Worm (Caenorhabditis elegans) whole organism, L4 larva: Measurements from ENCODE around the gene cyk-4.

Experiments used
- F10B5.3 ChIP-seq: sonication (generic microtip); optimal IDR thresholded peaks from 2 replicates; lab custom pipeline; 2016; ENCODE audit warnings: mild to moderate bottlenecking, missing genetic modification characterization, missing compliant biosample characterization
- F37D6.2 ChIP-seq: sonication (generic microtip); optimal IDR thresholded peaks from 2 replicates; lab custom pipeline; 2016; ENCODE audit warnings: mild to moderate bottlenecking, missing genetic modification characterization, missing compliant biosample characterization
- Y5F2A.4 ChIP-seq: fragments of 200-800 bp; sonication (Bioruptor generic); optimal IDR thresholded peaks from 2 replicates; lab custom pipeline; 2018; ENCODE audit warnings: mild to moderate bottlenecking, missing genetic modification characterization, missing compliant biosample characterization
- Y75B8A.6 ChIP-seq: fragments of 200-800 bp; sonication (Bioruptor generic); IDR thresholded peaks from 2 replicates; pipeline ENCODE4 v1.3.6; 2022; ENCODE audit warnings: missing genetic modification reagents, missing genetic modification characterization, missing compliant biosample characterization
- aha-1 ChIP-seq: fragments of 150-350 bp; peaks from one replicate; lab custom pipeline; 2014; ENCODE audit warnings: missing biosample characterization, missing genetic modification characterization
- arid-1 ChIP-seq: fragments of 200-800 bp; sonication (Bioruptor generic); conservative IDR thresholded peaks from 2 replicates; pipeline ENCODE4 v1.3.6; 2022; ENCODE audit warnings: missing genetic modification reagents, missing genetic modification characterization, missing compliant biosample characterization
- ceh-28 ChIP-seq: fragments of 150-350 bp; optimal IDR thresholded peaks from 2 replicates; lab custom pipeline; 2014; ENCODE audit warnings: missing biosample characterization, missing genetic modification reagents, missing genetic modification characterization
- ceh-32 ChIP-seq: sonication (generic microtip); optimal IDR thresholded peaks from 2 replicates; lab custom pipeline; 2016; ENCODE audit warnings: mild to moderate bottlenecking, missing genetic modification characterization, missing compliant biosample characterization; ENCODE audit not compliant: poor library complexity
- ceh-62 ChIP-seq: sonication (generic microtip); optimal IDR thresholded peaks from 2 replicates; lab custom pipeline; 2017; ENCODE audit warnings: missing biosample characterization, missing genetic modification characterization
- ctbp-1 ChIP-seq: fragments of 200-800 bp; sonication (Bioruptor generic); IDR thresholded peaks from 2 replicates; pipeline ENCODE4 v1.3.6; 2022; ENCODE audit warnings: missing genetic modification reagents, missing genetic modification characterization, missing compliant biosample characterization
- daf-16 ChIP-seq, 3 experiments: sonication (generic microtip); optimal IDR thresholded peaks; 2 replicates each; lab custom pipeline; 2016 to 2017; ENCODE audit warnings: missing genetic modification characterization in 3 of 3, missing genetic modification reagents in 3 of 3, mild to moderate bottlenecking in 2 of 3, missing compliant biosample characterization in 2 of 3, missing biosample characterization in 1 of 3, moderate library complexity in 1 of 3
- dmd-8 ChIP-seq: fragments of 200-800 bp; sonication (Bioruptor generic); IDR thresholded peaks from 2 replicates; pipeline ENCODE4 v1.3.6; 2022; ENCODE audit warnings: missing genetic modification characterization, missing compliant biosample characterization
- dmd-9 ChIP-seq: fragments of 200-800 bp; sonication (Bioruptor generic); IDR thresholded peaks from 2 replicates; pipeline ENCODE4 v1.3.6; 2022; ENCODE audit warnings: missing genetic modification reagents, missing genetic modification characterization, missing compliant biosample characterization
- dve-1 ChIP-seq: sonication (generic microtip); optimal IDR thresholded peaks from 2 replicates; lab custom pipeline; 2017; ENCODE audit warnings: antibody characterized with exemption, mild to moderate bottlenecking, missing genetic modification characterization, missing compliant biosample characterization; ENCODE audit not compliant: insufficient read depth
- egl-27 ChIP-seq: sonication (generic microtip); optimal IDR thresholded peaks from 3 replicates; lab custom pipeline; 2017; ENCODE audit warnings: missing biosample characterization, missing genetic modification reagents, missing genetic modification characterization
- egl-43 ChIP-seq: fragments of 200-800 bp; sonication (Bioruptor generic); IDR thresholded peaks from 2 replicates; pipeline ENCODE4 v1.3.6; 2022; ENCODE audit warnings: missing genetic modification reagents, missing genetic modification characterization, missing compliant biosample characterization
- fos-1 ChIP-seq: fragments of 150-350 bp; optimal IDR thresholded peaks from 2 replicates; lab custom pipeline; 2014; ENCODE audit warnings: missing biosample characterization, missing genetic modification characterization
- gei-8 ChIP-seq: fragments of 200-800 bp; sonication (Bioruptor generic); optimal IDR thresholded peaks from 2 replicates; lab custom pipeline; 2018; ENCODE audit warnings: mild to moderate bottlenecking, missing genetic modification characterization, missing compliant biosample characterization
- hif-1 ChIP-seq, 2 experiments: sonication (generic microtip); optimal IDR thresholded peaks; 2 replicates each; lab custom pipeline; 2016 to 2017; ENCODE audit warnings: missing compliant biosample characterization in 2 of 2, missing genetic modification characterization in 2 of 2, missing genetic modification reagents in 2 of 2, missing genotype in 2 of 2, mild to moderate bottlenecking in 1 of 2
- hlh-11 ChIP-seq: fragments of 200-800 bp; sonication (Bioruptor generic); optimal IDR thresholded peaks from 2 replicates; lab custom pipeline; 2018; ENCODE audit warnings: mild to moderate bottlenecking, missing genetic modification characterization, missing compliant biosample characterization
- lsy-2 ChIP-seq, 2 experiments: fragments of 150-350 bp in 1 of 2; sonication (generic microtip) in 1 of 2; optimal IDR thresholded peaks; 2 replicates each; lab custom pipeline; 2014 to 2017; ENCODE audit warnings: missing biosample characterization in 2 of 2, missing genetic modification characterization in 2 of 2
- mdl-1 ChIP-seq, 2 experiments: fragments of 150-350 bp in 1 of 2; sonication (generic microtip) in 1 of 2; optimal IDR thresholded peaks; 2 replicates each; lab custom pipeline; 2014 to 2017; ENCODE audit warnings: missing biosample characterization in 2 of 2, missing genetic modification characterization in 2 of 2
- mdt-29 ChIP-seq: fragments of 200-800 bp; sonication (Bioruptor generic); IDR thresholded peaks from 2 replicates; pipeline ENCODE4 v1.3.6; 2022; ENCODE audit warnings: missing genetic modification reagents, missing genetic modification characterization, missing compliant biosample characterization
- mep-1 ChIP-seq: fragments of 150-350 bp; sonication (generic microtip); optimal IDR thresholded peaks from 3 replicates; lab custom pipeline; 2014; ENCODE audit warnings: missing biosample characterization, missing genetic modification characterization
- mes-2 ChIP-seq: sonication (generic microtip); optimal IDR thresholded peaks from 2 replicates; lab custom pipeline; 2016; ENCODE audit warnings: missing genotype, mild to moderate bottlenecking, missing genetic modification characterization, missing compliant biosample characterization; ENCODE audit not compliant: poor library complexity, severe bottlenecking
- nhr-11 ChIP-seq: fragments of 150-350 bp; optimal IDR thresholded peaks from 2 replicates; lab custom pipeline; 2014; ENCODE audit warnings: missing biosample characterization, missing genetic modification characterization
- nhr-28 ChIP-seq: fragments of 150-350 bp; optimal IDR thresholded peaks from 2 replicates; lab custom pipeline; 2014; ENCODE audit warnings: missing biosample characterization, missing genetic modification characterization
- nhr-48 ChIP-seq: sonication (generic microtip); optimal IDR thresholded peaks from 2 replicates; lab custom pipeline; 2016; ENCODE audit warnings: mild to moderate bottlenecking, missing genetic modification characterization, missing compliant biosample characterization
- nhr-6 ChIP-seq: fragments of 150-350 bp; optimal IDR thresholded peaks from 2 replicates; lab custom pipeline; 2014; ENCODE audit warnings: missing biosample characterization, missing genetic modification characterization
- nhr-76 ChIP-seq: fragments of 150-350 bp; optimal IDR thresholded peaks from 2 replicates; lab custom pipeline; 2014; ENCODE audit warnings: missing biosample characterization, missing genetic modification characterization
- nhr-77 ChIP-seq: fragments of 150-350 bp; optimal IDR thresholded peaks from 2 replicates; lab custom pipeline; 2014; ENCODE audit warnings: missing biosample characterization, missing genetic modification characterization
- pha-4 ChIP-seq, 2 experiments: fragments of 150-350 bp in 1 of 2; fragments of 200-800 bp in 1 of 2; sonication (Bioruptor generic) in 1 of 2; IDR thresholded peaks in 1 of 2; optimal IDR thresholded peaks in 1 of 2; 2 replicates each; pipeline versions ENCODE4 v1.3.6 to Lab custom; 2014 to 2022; ENCODE audit warnings: missing genetic modification characterization in 2 of 2, missing genetic modification reagents in 2 of 2, missing biosample characterization in 1 of 2, missing compliant biosample characterization in 1 of 2
- php-3 ChIP-seq: fragments of 200-800 bp; sonication (Bioruptor generic); IDR thresholded peaks from 2 replicates; pipeline ENCODE4 v1.3.6; 2022; ENCODE audit warnings: missing genetic modification reagents, missing genetic modification characterization, missing compliant biosample characterization
- tra-1 ChIP-seq: fragments of 200-800 bp; sonication (Bioruptor generic); IDR thresholded peaks from 2 replicates; pipeline ENCODE4 v1.3.6; 2022; ENCODE audit warnings: missing genetic modification reagents, missing genetic modification characterization, missing compliant biosample characterization
- unc-62 ChIP-seq, 3 experiments: fragments of 150-350 bp in 1 of 3; sonication (generic microtip); optimal IDR thresholded peaks in 2 of 3; peaks in 1 of 3; 1 replicate in 1 of 3; 2 replicates in 2 of 3; lab custom pipeline; 2014 to 2017; ENCODE audit warnings: missing biosample characterization in 3 of 3, missing genetic modification characterization in 3 of 3, missing genetic modification reagents in 3 of 3, missing genotype in 1 of 3
- zag-1 ChIP-seq: fragments of 150-350 bp; optimal IDR thresholded peaks from 2 replicates; lab custom pipeline; 2014; ENCODE audit warnings: missing biosample characterization, missing genetic modification characterization
- ztf-11 ChIP-seq: fragments of 150-350 bp; optimal IDR thresholded peaks from 2 replicates; lab custom pipeline; 2014; ENCODE audit warnings: missing biosample characterization, missing genetic modification characterization

Gene cyk-4

ce11 chrIII:13733833-13734232, 37.2 kb downstream of the cyk-4 start (continued):
- TF ChIP-seq ceh-28 (tag; lab: Kevin White, UChicago) = no peak
- TF ChIP-seq hif-1 (tag; optimal IDR thresholded peaks at IDR 0.05; lab: Kevin White, UChicago) = no peak
- no peak for TF ChIP-seq egl-43
- TF ChIP-seq fos-1 = no peak
- peak; percentile 72 for TF ChIP-seq hlh-11
- TF ChIP-seq Y75B8A.6 (GFP tag; lab: Robert Waterston, UW) = no peak
- TF ChIP-seq aha-1 (tag; lab: Kevin White, UChicago) = peak; percentile 87
- no peak for TF ChIP-seq php-3 (GFP tag; lab: Robert Waterston, UW)
- TF ChIP-seq lsy-2 (tag; optimal IDR thresholded peaks at IDR 0.05; lab: Kevin White, UChicago) = peak in 1 of 2 experiments; percentile 4
- TF ChIP-seq F37D6.2 (tag; lab: Kevin White, UChicago) = no peak
- TF ChIP-seq ctbp-1 = no peak
- no peak for TF ChIP-seq nhr-76 (tag; lab: Kevin White, UChicago)
- TF ChIP-seq daf-16 (GFP tag; optimal IDR thresholded peaks at IDR 0.05; lab: Kevin White, UChicago) = no peak
- TF ChIP-seq daf-16 (tag; optimal IDR thresholded peaks at IDR 0.05; lab: Kevin White, UChicago) = peak; percentile 80
- TF ChIP-seq nhr-77 = peak; percentile 45
- TF ChIP-seq mdt-29 (GFP tag; lab: Robert Waterston, UW) = no peak
- TF ChIP-seq mep-1 = peak; percentile 2
- no peak for TF ChIP-seq nhr-11 (tag; lab: Kevin White, UChicago)

- TF ChIP-seq dve-1 (peak; percentile 69), hif-1 (tag; optimal IDR thresholded peaks at IDR 0.05; lab: Kevin White, UChicago) (no peak), Y5F2A.4 (GFP tag; lab: Kevin White, UChicago) (no peak), nhr-28 (tag; lab: Kevin White, UChicago) (peak; percentile 12), ceh-32 (tag; lab: Kevin White, UChicago) (no peak), mes-2 (tag; lab: Kevin White, UChicago) (peak; percentile 39), pha-4 (GFP tag; IDR thresholded peaks at IDR 0.05; lab: Robert Waterston, UW) (no peak), pha-4 (tag; optimal IDR thresholded peaks at IDR 0.05; lab: Kevin White, UChicago) (peak; percentile 98), ceh-62 (tag; lab: Kevin White, UChicago) (no peak), daf-16 (GFP tag; optimal IDR thresholded peaks at IDR 0.05; lab: Kevin White, UChicago) (no peak), daf-16 (tag; optimal IDR thresholded peaks at IDR 0.05; lab: Kevin White, UChicago) (peak; percentile 36), arid-1 (GFP tag; lab: Robert Waterston, UW) (no peak), hlh-11 (peak; percentile 57), dmd-9 (no peak), F10B5.3 (tag; lab: Kevin White, UChicago) (no peak), F37D6.2 (tag; lab: Kevin White, UChicago) (no peak), nhr-48 (tag; lab: Kevin White, UChicago) (no peak), mep-1 (peak; percentile 1), zag-1 (no peak), gei-8 (GFP tag; lab: Kevin White, UChicago) (no peak), egl-27 (no peak), nhr-6 (tag; lab: Kevin White, UChicago) (peak; percentile 33), dmd-8 (GFP tag; lab: Robert Waterston, UW) (no peak), mdl-1 (tag; optimal IDR thresholded peaks at IDR 0.05; lab: Kevin White, UChicago) (peak in 1 of 2 experiments; percentile 30), tra-1 (GFP tag; lab: Robert Waterston, UW) (no peak), unc-62 (GFP tag; optimal IDR thresholded peaks at IDR 0.05 in 1 of 2; lab: Kevin White, UChicago) (peak in 1 of 2 experiments; percentile 8), unc-62 (tag; optimal IDR thresholded peaks at IDR 0.05; lab: Kevin White, UChicago) (no peak), ceh-28 (tag; lab: Kevin White, UChicago) (no peak), ztf-11 (tag; lab: Kevin White, UChicago) (no peak)
Observed at ce11 chrIII:13732665-13733064, 38.4 kb downstream of the cyk-4 start.
